Fruit fly (Drosophila melanogaster): ENCODE results near the gene CG6749.

The CG6749 gene

DNA sequence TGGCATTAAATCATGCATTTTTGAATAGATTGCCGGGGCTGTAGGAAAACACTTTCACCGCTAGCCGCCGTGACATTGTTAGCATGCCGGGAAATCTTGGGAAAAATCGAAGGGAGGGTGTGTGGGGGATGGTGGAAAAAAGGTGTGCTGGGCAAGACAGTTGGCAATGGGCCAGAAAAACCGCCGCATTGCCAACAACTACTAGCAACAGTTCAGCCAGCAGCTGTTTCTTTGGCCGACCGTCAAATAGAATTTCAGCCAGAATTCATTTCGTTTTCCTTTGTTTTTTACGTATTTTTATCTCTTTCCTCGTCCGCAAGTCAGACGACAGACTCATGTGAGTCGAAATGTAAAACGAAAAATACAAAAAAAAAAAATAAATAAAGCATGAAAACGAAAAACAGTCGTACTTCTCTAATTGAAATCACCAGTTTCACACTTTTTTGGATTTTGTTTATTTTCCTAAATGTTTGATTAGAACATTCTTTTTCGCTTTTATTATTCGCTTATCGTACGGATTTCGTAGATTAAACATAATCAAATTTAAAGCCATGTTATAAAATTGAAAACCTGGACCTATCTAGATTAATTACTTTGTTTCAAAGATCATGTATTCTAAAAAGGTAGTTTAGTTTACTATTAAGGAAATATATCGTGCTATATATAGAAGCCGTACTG, 42.7 kb downstream of the CG6749 start:
- TF ChIP-seq CG1620 (GFP tag; optimal IDR thresholded peaks at IDR 0.05) (no peak), pad (GFP tag; optimal IDR thresholded peaks at IDR 0.05) (peak; percentile 6), Clk (GFP tag; optimal IDR thresholded peaks at IDR 0.05) (no peak), Crg-1 (GFP tag; optimal IDR thresholded peaks at IDR 0.05) (no peak), ovo (GFP tag; optimal IDR thresholded peaks at IDR 0.05) (no peak), CG12768 (GFP tag; optimal IDR thresholded peaks at IDR 0.05) (no peak), toe (GFP tag; optimal IDR thresholded peaks at IDR 0.05) (peak; percentile 17), cnc (optimal IDR thresholded peaks at IDR 0.05) (no peak), CG11617 (GFP tag; optimal IDR thresholded peaks at IDR 0.05) (peak; percentile 57), CG14711 (tag; optimal IDR thresholded peaks at IDR 0.05) (peak; percentile 65), tj (GFP tag; optimal IDR thresholded peaks at IDR 0.05) (no peak), CG5204 (GFP tag; optimal IDR thresholded peaks at IDR 0.05) (peak; percentile 56), CG33017 (tag; optimal IDR thresholded peaks at IDR 0.05) (peak; percentile 77), bab1 (GFP tag; optimal IDR thresholded peaks at IDR 0.05) (peak; percentile 48), Hr96 (GFP tag; optimal IDR thresholded peaks at IDR 0.05) (peak; percentile 53), kay (GFP tag; ENCODE audit: borderline replicate concordance) (peak; percentile 83), cic (GFP tag; optimal IDR thresholded peaks at IDR 0.05) (no peak), Mnt (GFP tag; optimal IDR thresholded peaks at IDR 0.05) (peak; percentile 37), CG7101 (tag; optimal IDR thresholded peaks at IDR 0.05) (peak; percentile 68), CG7045 (GFP tag; optimal IDR thresholded peaks at IDR 0.05) (no peak)

DNA sequence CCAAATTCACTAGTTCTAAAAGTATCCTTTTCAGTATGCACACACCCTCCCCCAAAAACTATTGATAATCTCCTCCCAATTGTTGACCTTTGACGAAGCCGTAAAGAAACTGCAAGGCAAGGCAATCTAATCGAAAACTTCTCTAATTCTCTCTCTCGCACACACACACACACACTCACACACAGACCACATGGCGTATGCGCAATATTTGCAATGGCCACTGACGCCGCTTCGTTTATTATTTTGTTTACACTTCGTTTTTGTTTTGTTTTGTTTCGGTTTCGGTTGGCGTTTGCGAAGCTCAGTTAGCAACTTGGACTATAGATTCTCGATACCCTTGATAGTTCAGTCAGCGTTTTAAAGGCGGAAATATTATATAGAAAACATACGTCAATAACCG, 43.8 kb downstream of the CG6749 start:
- TF ChIP-seq CG33017 (tag; optimal IDR thresholded peaks at IDR 0.05) (no peak), CG12768 (GFP tag; optimal IDR thresholded peaks at IDR 0.05) (peak; percentile 49), cic (GFP tag; optimal IDR thresholded peaks at IDR 0.05) (peak; percentile 70), CG1620 (GFP tag; optimal IDR thresholded peaks at IDR 0.05) (no peak), CG11617 (GFP tag; optimal IDR thresholded peaks at IDR 0.05) (no peak), bab1 (GFP tag; optimal IDR thresholded peaks at IDR 0.05) (no peak), tj (GFP tag; optimal IDR thresholded peaks at IDR 0.05) (peak; percentile 52), CG7101 (tag; optimal IDR thresholded peaks at IDR 0.05) (no peak), Hr96 (GFP tag; optimal IDR thresholded peaks at IDR 0.05) (no peak), Mnt (GFP tag; optimal IDR thresholded peaks at IDR 0.05) (peak; percentile 67), CG14711 (tag; optimal IDR thresholded peaks at IDR 0.05) (peak; percentile 2), Crg-1 (GFP tag; optimal IDR thresholded peaks at IDR 0.05) (no peak)

DNA sequence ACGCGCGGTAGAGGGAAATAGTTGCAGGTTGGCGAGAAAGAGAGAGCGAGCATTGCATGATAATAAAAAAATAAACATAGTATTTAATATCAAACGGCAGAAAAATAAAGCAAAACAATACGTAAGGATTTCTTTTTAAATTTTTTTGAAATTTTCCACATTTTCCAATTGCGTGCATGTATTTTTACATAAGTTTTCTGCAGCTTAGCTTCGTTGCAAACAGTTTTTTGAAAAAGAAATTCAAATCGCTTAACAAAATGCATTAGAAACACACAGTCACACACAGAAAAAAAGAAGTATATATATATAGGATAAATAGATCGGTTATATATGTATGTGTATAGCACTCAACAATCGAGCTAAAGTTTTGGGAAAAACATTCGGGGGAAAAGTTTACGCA, 44.9 kb downstream of the CG6749 start:
- TF ChIP-seq Crg-1 (GFP tag; optimal IDR thresholded peaks at IDR 0.05) (no peak), cic (GFP tag; optimal IDR thresholded peaks at IDR 0.05) (no peak), kay (GFP tag; ENCODE audit: borderline replicate concordance) (peak; percentile 97), Mnt (GFP tag; optimal IDR thresholded peaks at IDR 0.05) (no peak), cnc (optimal IDR thresholded peaks at IDR 0.05) (no peak)

DNA sequence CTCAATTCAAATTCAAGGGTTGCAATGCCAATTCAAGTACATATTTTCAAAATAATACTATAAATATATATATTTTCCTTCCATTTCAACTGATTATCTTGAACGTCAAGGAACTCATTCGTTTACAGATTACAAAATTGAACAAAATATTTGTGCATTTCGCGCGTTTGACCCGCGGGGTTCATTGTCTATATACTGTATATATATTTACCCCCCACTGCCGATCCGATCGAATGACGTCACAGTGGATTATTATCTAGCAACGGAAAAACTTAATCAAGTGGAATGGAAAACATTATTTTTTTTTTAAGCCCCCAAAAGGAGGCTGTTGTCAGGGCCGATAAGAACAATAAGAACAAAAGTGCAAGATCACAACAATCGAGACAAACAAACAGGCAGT, 46.1 kb downstream of the CG6749 start:
- TF ChIP-seq CG7045 (GFP tag; optimal IDR thresholded peaks at IDR 0.05) (no peak), cnc (optimal IDR thresholded peaks at IDR 0.05) (no peak), kay (GFP tag; ENCODE audit: borderline replicate concordance) (peak; percentile 86), cic (GFP tag; optimal IDR thresholded peaks at IDR 0.05) (peak; percentile 24), toe (GFP tag; optimal IDR thresholded peaks at IDR 0.05) (no peak), Clk (GFP tag; optimal IDR thresholded peaks at IDR 0.05) (no peak), Mnt (GFP tag; optimal IDR thresholded peaks at IDR 0.05) (no peak), CG33017 (tag; optimal IDR thresholded peaks at IDR 0.05) (no peak), CG14711 (tag; optimal IDR thresholded peaks at IDR 0.05) (no peak), tj (GFP tag; optimal IDR thresholded peaks at IDR 0.05) (no peak), CG12768 (GFP tag; optimal IDR thresholded peaks at IDR 0.05) (no peak)

DNA sequence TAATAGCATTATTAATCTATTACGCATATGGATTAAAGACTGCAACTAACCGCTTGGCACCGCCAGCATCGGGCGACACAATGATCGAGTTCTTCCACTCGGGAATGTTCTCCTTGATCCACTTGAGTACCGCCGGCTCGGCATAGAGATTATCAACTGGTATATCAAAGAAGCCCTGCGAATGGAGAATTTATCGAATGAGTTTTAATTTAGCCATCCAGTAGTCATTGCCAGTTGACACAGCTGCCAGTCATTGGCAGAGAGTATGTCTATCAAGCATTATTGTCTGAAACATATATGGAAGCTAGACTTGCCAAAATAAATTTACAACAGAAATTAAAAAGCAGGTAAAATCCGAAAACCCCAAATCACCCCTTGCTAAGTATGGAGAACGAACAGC, 48.7 kb downstream of the CG6749 start, which contains the start of gene CG16719:
CG16719 (plus strand) TSS at position 301 of the 400 bp plus-strand sequence.
- TF ChIP-seq Crg-1 (GFP tag; optimal IDR thresholded peaks at IDR 0.05) (no peak), tj (GFP tag; optimal IDR thresholded peaks at IDR 0.05) (no peak), CG1620 (GFP tag; optimal IDR thresholded peaks at IDR 0.05) (no peak), CG11617 (GFP tag; optimal IDR thresholded peaks at IDR 0.05) (no peak), CG14711 (tag; optimal IDR thresholded peaks at IDR 0.05) (no peak), Clk (GFP tag; optimal IDR thresholded peaks at IDR 0.05) (no peak), bab1 (GFP tag; optimal IDR thresholded peaks at IDR 0.05) (no peak), cnc (optimal IDR thresholded peaks at IDR 0.05) (no peak), pad (GFP tag; optimal IDR thresholded peaks at IDR 0.05) (no peak), kay (GFP tag; ENCODE audit: borderline replicate concordance) (no peak), Hr96 (GFP tag; optimal IDR thresholded peaks at IDR 0.05) (no peak), toe (GFP tag; optimal IDR thresholded peaks at IDR 0.05) (no peak), CG7045 (GFP tag; optimal IDR thresholded peaks at IDR 0.05) (no peak), cic (GFP tag; optimal IDR thresholded peaks at IDR 0.05) (no peak), CG5204 (GFP tag; optimal IDR thresholded peaks at IDR 0.05) (no peak), CG7101 (tag; optimal IDR thresholded peaks at IDR 0.05) (no peak)

Data from whole organism, adult.